Worm (Caenorhabditis elegans) whole organism, L2 larva: ENCODE measurements around the gene M01H9.10.

ENCODE experiments used
- crh-2 ChIP-seq: sonication (generic microtip); optimal IDR thresholded peaks from 2 replicates; lab custom pipeline; 2017; ENCODE audit warnings: missing biosample characterization, missing genetic modification characterization
- egl-27 ChIP-seq: sonication (generic microtip); optimal IDR thresholded peaks from 3 replicates; lab custom pipeline; 2017; ENCODE audit warnings: missing biosample characterization, missing genetic modification reagents, missing genetic modification characterization
- fos-1 ChIP-seq: fragments of 150-350 bp; optimal IDR thresholded peaks from 2 replicates; lab custom pipeline; 2014; ENCODE audit warnings: missing biosample characterization, missing genetic modification characterization
- lin-11 ChIP-seq: fragments of 150-350 bp; sonication (generic microtip); optimal IDR thresholded peaks from 2 replicates; lab custom pipeline; 2014; ENCODE audit warnings: missing biosample characterization, missing genetic modification characterization, inconsistent platforms, mixed read lengths

ce11 chrIV:4465184-4465583 lies 14.7 kb downstream of the M01H9.10 start, which contains the start of gene M01H9.5:
- TF ChIP-seq crh-2 (tag; lab: Kevin White, UChicago) (no peak), egl-27 (tag; lab: Kevin White, UChicago) (no peak), lin-11 (tag; lab: Kevin White, UChicago) (no peak), fos-1 (tag; lab: Kevin White, UChicago) (no peak)
